Fruit fly (Drosophila melanogaster) whole organism, prepupa: ENCODE data around the gene Mcm5.

Experiments used
- CG11294 ChIP-seq: fragments of 200-800 bp; sonication (Bioruptor generic); IDR thresholded peaks from 2 replicates; pipeline ENCODE4 v1.3.6; 2022; ENCODE audit warnings: missing biosample characterization, missing genetic modification characterization
- CG11762 ChIP-seq: fragments of 200-800 bp; sonication (Bioruptor generic); optimal IDR thresholded peaks from 3 replicates; lab custom pipeline; 2016; ENCODE audit warnings: missing biosample characterization, missing genetic modification characterization; ENCODE audit not compliant: insufficient read depth
- CG11902 ChIP-seq: fragments of 200-800 bp; sonication (Bioruptor generic); optimal IDR thresholded peaks from 3 replicates; lab custom pipeline; 2016; ENCODE audit warnings: missing biosample characterization, missing genetic modification characterization
- CG15336 ChIP-seq: fragments of 200-800 bp; sonication (Bioruptor generic); IDR thresholded peaks from 2 replicates; pipeline ENCODE4 v1.3.6; 2022; ENCODE audit warnings: missing biosample characterization, missing genetic modification characterization
- CG1621 ChIP-seq: fragments of 200-800 bp; sonication (Bioruptor generic); optimal IDR thresholded peaks from 3 replicates; lab custom pipeline; 2018; ENCODE audit warnings: missing biosample characterization, mild to moderate bottlenecking, missing genetic modification characterization
- CG3032 ChIP-seq: fragments of 200-800 bp; optimal IDR thresholded peaks from 2 replicates; lab custom pipeline; 2019; ENCODE audit warnings: missing biosample characterization, mild to moderate bottlenecking, missing genetic modification characterization, moderate library complexity
- CG31627 ChIP-seq: fragments of 200-800 bp; sonication (Bioruptor generic); optimal IDR thresholded peaks from 3 replicates; lab custom pipeline; 2016; ENCODE audit warnings: missing biosample characterization, missing genetic modification characterization
- CG32006 ChIP-seq: fragments of 200-800 bp; sonication (Bioruptor generic); optimal IDR thresholded peaks from 3 replicates; lab custom pipeline; 2017; ENCODE audit warnings: missing biosample characterization, mild to moderate bottlenecking, missing genetic modification characterization
- CG34406 ChIP-seq: fragments of 200-800 bp; sonication (Bioruptor generic); optimal IDR thresholded peaks from 3 replicates; lab custom pipeline; 2016; ENCODE audit warnings: missing biosample characterization, missing genetic modification characterization
- CG3919 ChIP-seq: fragments of 200-800 bp; sonication (Bioruptor generic); optimal IDR thresholded peaks from 3 replicates; lab custom pipeline; 2016; ENCODE audit warnings: missing biosample characterization, missing genetic modification characterization
- CG4318 ChIP-seq: fragments of 200-800 bp; sonication (Bioruptor generic); optimal IDR thresholded peaks from 3 replicates; lab custom pipeline; 2017; ENCODE audit warnings: missing biosample characterization, mild to moderate bottlenecking, missing genetic modification characterization
- CG6163 ChIP-seq: fragments of 200-800 bp; sonication (Bioruptor generic); IDR thresholded peaks from 3 replicates; pipeline ENCODE4 v1.3.6; 2022; ENCODE audit warnings: missing biosample characterization, missing genetic modification characterization
- CG6276 ChIP-seq: fragments of 200-800 bp; sonication (Bioruptor generic); optimal IDR thresholded peaks from 2 replicates; lab custom pipeline; 2017; ENCODE audit warnings: missing biosample characterization, mild to moderate bottlenecking, missing genetic modification characterization
- CG6792 ChIP-seq: fragments of 200-800 bp; sonication (Bioruptor generic); optimal IDR thresholded peaks from 3 replicates; lab custom pipeline; 2016; ENCODE audit warnings: missing biosample characterization, missing genetic modification characterization
- CG7368 ChIP-seq: fragments of 200-800 bp; sonication (Bioruptor generic); optimal IDR thresholded peaks from 3 replicates; lab custom pipeline; 2016; ENCODE audit warnings: missing biosample characterization, missing genetic modification characterization
- CG8319 ChIP-seq: fragments of 200-800 bp; sonication (Bioruptor generic); optimal IDR thresholded peaks from 3 replicates; lab custom pipeline; 2016; ENCODE audit warnings: missing biosample characterization, missing genetic modification characterization
- CG8632 ChIP-seq: fragments of 200-800 bp; sonication (Bioruptor generic); optimal IDR thresholded peaks from 3 replicates; lab custom pipeline; 2016; ENCODE audit warnings: missing biosample characterization, missing genetic modification characterization
- CG9139 ChIP-seq: fragments of 200-800 bp; sonication (Bioruptor generic); optimal IDR thresholded peaks from 3 replicates; lab custom pipeline; 2017; ENCODE audit warnings: missing biosample characterization, mild to moderate bottlenecking, missing genetic modification characterization
- Eip75B ChIP-seq: fragments of 200-800 bp; sonication (Bioruptor generic); optimal IDR thresholded peaks from 3 replicates; lab custom pipeline; 2016; ENCODE audit warnings: missing biosample characterization, missing genetic modification characterization
- Eip93F ChIP-seq: fragments of 200-800 bp; sonication (Bioruptor generic); optimal IDR thresholded peaks from 2 replicates; lab custom pipeline; 2016; ENCODE audit warnings: missing biosample characterization, mild to moderate bottlenecking, missing genetic modification characterization
- Ets21C ChIP-seq: fragments of 200-800 bp; sonication (Bioruptor generic); optimal IDR thresholded peaks from 3 replicates; lab custom pipeline; 2016; ENCODE audit warnings: missing biosample characterization, missing genetic modification characterization
- Ets96B ChIP-seq: fragments of 200-800 bp; optimal IDR thresholded peaks from 2 replicates; lab custom pipeline; 2019; ENCODE audit warnings: missing biosample characterization, mild to moderate bottlenecking, missing genetic modification characterization, moderate library complexity
- Gug ChIP-seq: fragments of 200-800 bp; sonication (Bioruptor generic); IDR thresholded peaks from 2 replicates; pipeline ENCODE4 v1.3.6; 2022; ENCODE audit warnings: missing biosample characterization, missing genetic modification characterization
- Hr4 ChIP-seq: fragments of 200-800 bp; sonication (Bioruptor generic); optimal IDR thresholded peaks from 3 replicates; lab custom pipeline; 2016; ENCODE audit warnings: missing biosample characterization, missing genetic modification characterization
- Lpt ChIP-seq: fragments of 200-800 bp; sonication (Bioruptor generic); optimal IDR thresholded peaks from 3 replicates; lab custom pipeline; 2016; ENCODE audit warnings: missing biosample characterization, missing genetic modification characterization
- OdsH ChIP-seq: fragments of 200-800 bp; sonication (Bioruptor generic); optimal IDR thresholded peaks from 3 replicates; lab custom pipeline; 2016; ENCODE audit warnings: missing biosample characterization, missing genetic modification characterization
- Smox ChIP-seq: fragments of 200-800 bp; sonication (Bioruptor generic); optimal IDR thresholded peaks from 3 replicates; lab custom pipeline; 2016; ENCODE audit warnings: missing biosample characterization, missing genetic modification characterization
- dac ChIP-seq: fragments of 200-800 bp; sonication (Bioruptor generic); optimal IDR thresholded peaks from 2 replicates; lab custom pipeline; 2017; ENCODE audit warnings: missing biosample characterization, mild to moderate bottlenecking, missing genetic modification characterization
- fd59A ChIP-seq: fragments of 200-800 bp; sonication (Bioruptor generic); optimal IDR thresholded peaks from 2 replicates; lab custom pipeline; 2017; ENCODE audit warnings: missing biosample characterization, mild to moderate bottlenecking, missing genetic modification characterization, missing genetic modification reagents
- lz ChIP-seq: fragments of 200-800 bp; sonication (Bioruptor generic); optimal IDR thresholded peaks from 3 replicates; lab custom pipeline; 2016; ENCODE audit warnings: missing biosample characterization, missing genetic modification characterization
- net ChIP-seq: fragments of 200-800 bp; sonication (Bioruptor generic); optimal IDR thresholded peaks from 3 replicates; lab custom pipeline; 2016; ENCODE audit warnings: missing biosample characterization, missing genetic modification characterization
- pdm3 ChIP-seq: fragments of 200-800 bp; sonication (Bioruptor generic); optimal IDR thresholded peaks from 3 replicates; lab custom pipeline; 2016; ENCODE audit warnings: missing biosample characterization, missing genetic modification characterization
- salr ChIP-seq, 2 experiments: fragments of 200-800 bp; sonication (Bioruptor generic); optimal IDR thresholded peaks; 3 replicates each; lab custom pipeline; 2016 to 2018; ENCODE audit warnings: missing biosample characterization in 2 of 2, missing genetic modification characterization in 2 of 2, mild to moderate bottlenecking in 1 of 2
- topi ChIP-seq: fragments of 200-800 bp; sonication (Bioruptor generic); optimal IDR thresholded peaks from 3 replicates; lab custom pipeline; 2016; ENCODE audit warnings: missing biosample characterization, missing genetic modification characterization

Gene Mcm5

DNA sequence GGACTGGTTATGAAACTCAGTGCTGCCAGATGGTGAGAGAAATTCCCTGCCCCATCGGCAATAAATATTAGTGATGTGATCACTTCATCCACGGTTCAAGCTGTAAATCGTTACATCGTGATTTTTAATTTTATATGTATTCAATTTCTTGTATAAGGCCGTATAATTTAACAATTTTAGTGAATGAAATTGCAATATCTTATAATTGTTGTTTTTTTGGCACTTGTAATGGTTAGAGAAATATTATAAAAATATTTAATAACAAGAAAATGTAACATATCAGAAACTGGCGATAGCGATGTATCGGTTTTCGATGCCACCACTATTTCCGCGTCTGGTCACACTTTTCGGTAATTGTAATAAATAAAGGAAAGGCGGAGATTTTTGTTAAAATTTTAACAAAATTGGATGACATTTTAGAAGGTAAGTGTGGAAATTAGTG, 4.2 kb upstream of the Mcm5 start, which contains the start of the genes mRpL37 and Rbp1 (continued):
- peak; percentile 70 for TF ChIP-seq Smox
- TF ChIP-seq CG11294 (GFP tag; lab: Robert Waterston, UW): peak; percentile 44; the same call in 1 of the 2 replicates
- TF ChIP-seq CG15336 (GFP tag; lab: Robert Waterston, UW): no peak
- peak; percentile 82 for TF ChIP-seq Ets96B (tag; lab: Kevin White, UChicago)
- peak; percentile 65 for TF ChIP-seq topi (GFP tag; lab: Kevin White, UChicago)
- TF ChIP-seq CG1621 (tag; lab: Kevin White, UChicago): no peak
- no peak for TF ChIP-seq CG32006 (GFP tag; lab: Kevin White, UChicago)
- no peak for TF ChIP-seq CG3919 (GFP tag; lab: Kevin White, UChicago)
- peak; percentile 69 for TF ChIP-seq Hr4 (GFP tag; lab: Kevin White, UChicago)
- TF ChIP-seq Lpt (GFP tag; lab: Kevin White, UChicago): peak; percentile 20
- peak; percentile 13 for TF ChIP-seq fd59A (GFP tag; lab: Kevin White, UChicago)
- peak; percentile 89 for TF ChIP-seq CG3032 (tag; lab: Kevin White, UChicago)

- no peak for TF ChIP-seq Lpt (GFP tag; lab: Kevin White, UChicago)
- TF ChIP-seq CG34406: no peak
- no peak for TF ChIP-seq OdsH (GFP tag; lab: Kevin White, UChicago)
- TF ChIP-seq pdm3 (GFP tag; lab: Kevin White, UChicago): no peak
These were observed 4.3 kb downstream of the Mcm5 start, which contains the start of gene CG14687 for dm6 chr3R:10792604-10793003. Gene CG14687, plus strand, starts transcription at chr3R:10792904.

DNA sequence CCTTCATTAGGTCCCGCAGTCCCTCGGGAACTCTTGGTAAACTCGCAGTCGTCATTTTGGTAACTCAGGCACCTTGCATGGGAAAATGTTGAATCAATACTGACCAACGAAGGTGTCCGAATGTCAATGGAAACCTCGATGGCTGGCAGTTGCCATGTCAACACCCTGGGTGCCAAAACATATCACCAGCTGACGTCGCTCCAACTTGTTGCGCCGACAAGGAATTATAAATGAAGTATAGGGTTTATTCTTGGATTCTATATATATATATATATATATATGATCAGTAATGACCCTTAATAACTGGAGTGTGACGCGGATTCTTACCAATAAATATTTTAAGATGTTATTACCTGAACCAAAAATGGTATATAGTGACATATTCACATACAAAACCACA, 15.5 kb downstream of the Mcm5 start, which contains the start of gene CG14692:
CG14692 (minus strand) TSS at position 101 of the 400 bp plus-strand sequence.
- TF ChIP-seq Ets21C (GFP tag; lab: Kevin White, UChicago) (no peak), CG11294 (GFP tag; lab: Robert Waterston, UW) (no peak), salr (GFP tag; optimal IDR thresholded peaks at IDR 0.05; lab: Kevin White, UChicago) (no peak), CG8319 (GFP tag; lab: Kevin White, UChicago) (no peak), CG8632 (GFP tag; lab: Kevin White, UChicago) (no peak), CG6276 (GFP tag; lab: Kevin White, UChicago) (no peak), CG6792 (no peak), CG7368 (GFP tag; lab: Kevin White, UChicago) (no peak), dac (no peak), CG11902 (no peak), CG11762 (GFP tag; lab: Kevin White, UChicago) (no peak), CG4318 (GFP tag; lab: Kevin White, UChicago) (no peak), CG31627 (no peak), net (no peak)
- TF ChIP-seq, all 60 proteins: peak for 0

- TF ChIP-seq CG11902 (no peak), Gug (no peak), CG32006 (GFP tag; lab: Kevin White, UChicago) (no peak), CG7368 (GFP tag; lab: Kevin White, UChicago) (no peak), CG9139 (GFP tag; lab: Kevin White, UChicago) (no peak), Eip75B (GFP tag; lab: Kevin White, UChicago) (no peak), CG1621 (tag; lab: Kevin White, UChicago) (no peak), OdsH (GFP tag; lab: Kevin White, UChicago) (no peak), CG3919 (GFP tag; lab: Kevin White, UChicago) (no peak), CG15336 (GFP tag; lab: Robert Waterston, UW) (no peak), pdm3 (GFP tag; lab: Kevin White, UChicago) (no peak), CG6163 (no peak), CG11294 (GFP tag; lab: Robert Waterston, UW) (no peak), lz (GFP tag; lab: Kevin White, UChicago) (no peak), Eip93F (no peak)
These were observed 26.7 kb downstream of the Mcm5 start, which contains the start of the genes CG14693 and TTLL15 for dm6 chr3R:10815032-10815431. Gene CG14693, minus strand, starts transcription at chr3R:10815047. Gene TTLL15, plus strand, starts transcription at chr3R:10815288.
